Fruit fly (Drosophila melanogaster): ENCODE data around the gene RagA-B.
A peak's percentile ranks its signal among the peaks of the same experiment; 100 is the strongest.

The RagA-B gene

dm6 chr3R:8954515-8955358 lies 29.4 kb downstream of the RagA-B start (continued):
- TF ChIP-seq toy (GFP tag; IDR thresholded peaks at IDR 0.05) (no peak), CG11696 (GFP tag; IDR thresholded peaks at IDR 0.05) (no peak), CG7786 (GFP tag; optimal IDR thresholded peaks at IDR 0.05) (no peak), eyg (GFP tag; optimal IDR thresholded peaks at IDR 0.05) (no peak), lmd (GFP tag; IDR thresholded peaks at IDR 0.05) (no peak; the same call in 1 of the 2 replicates), D19A (tag; optimal IDR thresholded peaks at IDR 0.05) (peak; percentile 81), ATbp (GFP tag; optimal IDR thresholded peaks at IDR 0.05) (peak; percentile 63), Stat92E (GFP tag; optimal IDR thresholded peaks at IDR 0.05) (no peak), kni (GFP tag; optimal IDR thresholded peaks at IDR 0.05) (peak; percentile 89), CG11695 (GFP tag; IDR thresholded peaks at IDR 0.05) (0 out of 3 replicates have a peak, but pooled peaks have one; percentile 42), lbe (GFP tag; optimal IDR thresholded peaks at IDR 0.05) (no peak), dysf (GFP tag; IDR thresholded peaks at IDR 0.05) (peak; percentile 34; the same call in 1 of the 3 replicates), CG4617 (GFP tag; optimal IDR thresholded peaks at IDR 0.05; ENCODE audit: borderline replicate concordance) (no peak), CG13287 (GFP tag; IDR thresholded peaks at IDR 0.05; ENCODE audit: partially characterized antibody) (no peak), exex (tag; optimal IDR thresholded peaks at IDR 0.05) (no peak), pzg (GFP tag; optimal IDR thresholded peaks at IDR 0.05) (no peak), CG7357 (GFP tag; IDR thresholded peaks at IDR 0.05) (no peak), sd (tag; optimal IDR thresholded peaks at IDR 0.05) (peak; percentile 84), peb (GFP tag; IDR thresholded peaks at IDR 0.05) (no peak), NfI (GFP tag; optimal IDR thresholded peaks at IDR 0.05) (no peak), dan (GFP tag; IDR thresholded peaks at IDR 0.05) (no peak), nom (GFP tag; optimal IDR thresholded peaks at IDR 0.05) (no peak), Dbx (GFP tag; IDR thresholded peaks at IDR 0.05) (no peak), Deaf1 (tag; optimal IDR thresholded peaks at IDR 0.05) (no peak), Meics (GFP tag; optimal IDR thresholded peaks at IDR 0.05) (no peak), CG5180 (GFP tag; optimal IDR thresholded peaks at IDR 0.05) (no peak), fd3F (GFP tag; optimal IDR thresholded peaks at IDR 0.05) (no peak), D (optimal IDR thresholded peaks at IDR 0.05) (no peak), D (GFP tag; optimal IDR thresholded peaks at IDR 0.05) (peak; percentile 55), CG6254 (GFP tag; optimal IDR thresholded peaks at IDR 0.05) (peak; percentile 32), lab (GFP tag; optimal IDR thresholded peaks at IDR 0.05) (peak; percentile 40), Mad (GFP tag; optimal IDR thresholded peaks at IDR 0.05) (no peak), CG15696 (tag; optimal IDR thresholded peaks at IDR 0.05) (no peak), Hr39 (optimal IDR thresholded peaks at IDR 0.05) (no peak), Ravus (GFP tag; IDR thresholded peaks at IDR 0.05) (no peak), CHES-1-like (GFP tag; optimal IDR thresholded peaks at IDR 0.05) (no peak), Ets97D (GFP tag; optimal IDR thresholded peaks at IDR 0.05) (no peak), CG31365 (tag; optimal IDR thresholded peaks at IDR 0.05) (no peak), CG16813 (GFP tag; IDR thresholded peaks at IDR 0.05; ENCODE audit: partially characterized antibody) (no peak), kay (GFP tag; optimal IDR thresholded peaks at IDR 0.05) (no peak), Oaz (GFP tag; IDR thresholded peaks at IDR 0.05) (no peak), CG1832 (GFP tag; optimal IDR thresholded peaks at IDR 0.05) (no peak), usp (GFP tag; optimal IDR thresholded peaks at IDR 0.05) (no peak), CG10366 (GFP tag; IDR thresholded peaks at IDR 0.05) (no peak), Dp (GFP tag; optimal IDR thresholded peaks at IDR 0.05) (no peak), Kr (GFP tag; optimal IDR thresholded peaks at IDR 0.05) (no peak), Gug (GFP tag; IDR thresholded peaks at IDR 0.05) (no peak), ind (GFP tag; optimal IDR thresholded peaks at IDR 0.05) (peak; percentile 12), CG18599 (GFP tag; optimal IDR thresholded peaks at IDR 0.05) (peak; percentile 19)
